Fruit fly (Drosophila melanogaster): ENCODE data around the gene CG17597.

Gene CG17597

DNA sequence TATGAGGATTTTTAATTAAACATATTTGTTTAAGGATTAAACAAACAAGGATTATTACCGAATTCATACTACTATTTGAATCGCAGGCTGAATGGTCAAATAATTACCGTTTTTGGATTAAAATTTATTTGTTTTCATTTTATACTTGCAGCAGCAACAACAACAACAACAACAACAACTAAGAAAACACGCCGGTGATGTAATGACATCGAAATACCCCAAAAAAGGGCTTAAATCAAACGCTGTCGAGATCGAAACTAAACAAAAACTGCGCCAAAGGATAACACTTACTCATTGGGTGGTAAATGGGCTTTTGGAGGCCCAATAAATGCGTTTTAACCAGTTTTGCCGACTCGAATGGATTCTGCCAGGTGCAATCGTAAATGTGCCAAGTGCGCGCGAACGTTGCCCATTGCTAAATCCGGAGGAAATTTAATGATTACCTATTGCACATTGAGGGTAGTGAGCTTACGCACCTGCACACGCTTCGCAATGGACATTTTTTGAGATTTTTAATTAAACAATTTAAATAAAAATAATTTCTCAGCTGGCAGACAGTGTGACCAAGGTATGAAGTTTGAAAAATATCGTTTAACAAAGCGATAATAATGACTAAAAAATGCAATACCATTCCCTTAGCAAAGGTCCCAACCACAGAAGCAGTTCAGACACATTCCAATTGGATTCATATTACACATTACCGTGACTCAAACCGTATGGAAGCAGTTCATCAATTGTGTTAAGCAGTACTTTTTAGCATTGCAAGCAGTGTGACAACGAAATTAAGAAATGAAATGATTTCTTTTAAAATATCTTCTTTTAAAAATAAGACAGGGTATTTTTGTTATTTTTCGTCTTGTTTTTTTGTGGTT lies 27.9 kb upstream of the CG17597 start, which contains the start of the genes CG10602 and mRpL13 (continued):
- TF ChIP-seq ttk (GFP tag; IDR thresholded peaks at IDR 0.05): no peak
- no peak for TF ChIP-seq CG3726 (GFP tag; IDR thresholded peaks at IDR 0.05)
- peak; percentile 99 for TF ChIP-seq gfzf (GFP tag; optimal IDR thresholded peaks at IDR 0.05)
- TF ChIP-seq ase (GFP tag; IDR thresholded peaks at IDR 0.05): no peak
- TF ChIP-seq lilli (GFP tag; optimal IDR thresholded peaks at IDR 0.05): peak; percentile 22
- peak; percentile 66 for TF ChIP-seq Dp (GFP tag; optimal IDR thresholded peaks at IDR 0.05)
- TF ChIP-seq bbx (GFP tag; IDR thresholded peaks at IDR 0.05; ENCODE audit: partially characterized antibody): peak; percentile 48; the same call in 1 of the 2 replicates
- no peak for TF ChIP-seq slp2 (GFP tag; optimal IDR thresholded peaks at IDR 0.05)
- TF ChIP-seq Poxn (GFP tag; IDR thresholded peaks at IDR 0.05): no peak
- TF ChIP-seq insv (GFP tag; optimal IDR thresholded peaks at IDR 0.05): peak; percentile 98 to 100
- TF ChIP-seq CG16863 (GFP tag; optimal IDR thresholded peaks at IDR 0.05): no peak
- TF ChIP-seq ranshi (GFP tag; IDR thresholded peaks at IDR 0.05): no peak
- no peak for TF ChIP-seq gt (GFP tag; IDR thresholded peaks at IDR 0.05)
- TF ChIP-seq ken (GFP tag; IDR thresholded peaks at IDR 0.05): no peak
- TF ChIP-seq trh (GFP tag; optimal IDR thresholded peaks at IDR 0.05): no peak
- no peak for TF ChIP-seq Rx (GFP tag; IDR thresholded peaks at IDR 0.05)
- TF ChIP-seq CG14965 (GFP tag; optimal IDR thresholded peaks at IDR 0.05; ENCODE audit: borderline replicate concordance): no peak
- TF ChIP-seq CG4730 (GFP tag; IDR thresholded peaks at IDR 0.05): no peak
- TF ChIP-seq CG14441 (GFP tag; IDR thresholded peaks at IDR 0.05): no peak
- peak; percentile 84 for TF ChIP-seq CG33213 (GFP tag; optimal IDR thresholded peaks at IDR 0.05)
- no peak for TF ChIP-seq CG11085 (GFP tag; IDR thresholded peaks at IDR 0.05)
- TF ChIP-seq tap (tag; optimal IDR thresholded peaks at IDR 0.05): no peak
- 0 out of 3 replicates have a peak, but pooled peaks have one; percentile 23 for TF ChIP-seq CG34224 (GFP tag; IDR thresholded peaks at IDR 0.05; ENCODE audit: partially characterized antibody)
- peak; percentile 37 for TF ChIP-seq CG12769 (tag; optimal IDR thresholded peaks at IDR 0.05)
- peak; percentile 63 for TF ChIP-seq phol (tag; optimal IDR thresholded peaks at IDR 0.05)
- peak; percentile 86 for TF ChIP-seq stwl (tag; optimal IDR thresholded peaks at IDR 0.05)
- no peak for TF ChIP-seq CG4707 (GFP tag; optimal IDR thresholded peaks at IDR 0.05)
- no peak for TF ChIP-seq CrebB (tag; optimal IDR thresholded peaks at IDR 0.05)
- no peak for TF ChIP-seq Ravus (GFP tag; IDR thresholded peaks at IDR 0.05)
- no peak for TF ChIP-seq H2.0 (GFP tag; IDR thresholded peaks at IDR 0.05)
- TF ChIP-seq chm (GFP tag; IDR thresholded peaks at IDR 0.05): no peak
- TF ChIP-seq CG17186 (GFP tag; optimal IDR thresholded peaks at IDR 0.05): no peak
- no peak for TF ChIP-seq Dad (GFP tag; optimal IDR thresholded peaks at IDR 0.05)
- TF ChIP-seq CG9817 (tag; optimal IDR thresholded peaks at IDR 0.05): no peak
- no peak for TF ChIP-seq gsb (GFP tag; IDR thresholded peaks at IDR 0.05)
- 0 out of 2 replicates have a peak, but pooled peaks have one; percentile 13 for TF ChIP-seq unc-4 (GFP tag; IDR thresholded peaks at IDR 0.05; ENCODE audit: partially characterized antibody)
- peak; percentile 45 for TF ChIP-seq CG13624 (GFP tag; optimal IDR thresholded peaks at IDR 0.05)
- no peak for TF ChIP-seq Mes4 (GFP tag; optimal IDR thresholded peaks at IDR 0.05)
- no peak for TF ChIP-seq Bteb2 (GFP tag; optimal IDR thresholded peaks at IDR 0.05)
- TF ChIP-seq nom (GFP tag; optimal IDR thresholded peaks at IDR 0.05): no peak
- TF ChIP-seq CG3281 (GFP tag; optimal IDR thresholded peaks at IDR 0.05): no peak
- no peak for TF ChIP-seq Hey (tag; optimal IDR thresholded peaks at IDR 0.05)
- TF ChIP-seq CG6689 (GFP tag; IDR thresholded peaks at IDR 0.05): no peak
- TF ChIP-seq CG10959 (GFP tag; IDR thresholded peaks at IDR 0.05): no peak
- TF ChIP-seq CG9215 (GFP tag; IDR thresholded peaks at IDR 0.05): no peak
- TF ChIP-seq Hr51 (GFP tag; optimal IDR thresholded peaks at IDR 0.05): no peak
- no peak for TF ChIP-seq CG14860 (GFP tag; IDR thresholded peaks at IDR 0.05; ENCODE audit: partially characterized antibody)
- TF ChIP-seq CG14014 (GFP tag; IDR thresholded peaks at IDR 0.05): no peak
- peak; percentile 8 for TF ChIP-seq jumu (GFP tag; optimal IDR thresholded peaks at IDR 0.05)

Data from whole organism, embryonic.